Worm (Caenorhabditis elegans): ENCODE measurements around the gene C50B6.7.

Gene C50B6.7

ce11 chrV:13298706-13299105 lies 26.1 kb downstream of the C50B6.7 start:
- TF ChIP-seq nhr-237 (tag; optimal IDR thresholded peaks at IDR 0.05) (no peak), pha-4 (tag; optimal IDR thresholded peaks at IDR 0.05) (no peak), sptf-1 (tag; optimal IDR thresholded peaks at IDR 0.05) (no peak), hlh-1 (tag; optimal IDR thresholded peaks at IDR 0.05) (no peak), ham-2 (GFP tag; optimal IDR thresholded peaks at IDR 0.05) (no peak), tbx-8 (GFP tag; optimal IDR thresholded peaks at IDR 0.05) (no peak), ces-1 (GFP tag; optimal IDR thresholded peaks at IDR 0.05) (no peak), mls-2 (tag; optimal IDR thresholded peaks at IDR 0.05) (no peak), drap-1 (GFP tag; optimal IDR thresholded peaks at IDR 0.05) (no peak), unc-120 (tag; optimal IDR thresholded peaks at IDR 0.05; ENCODE audit: poor library complexity, severe bottlenecking) (no peak), sem-2 (GFP tag; optimal IDR thresholded peaks at IDR 0.05) (no peak), snpc-4 (tag; optimal IDR thresholded peaks at IDR 0.05) (no peak), nhr-2 (tag; optimal IDR thresholded peaks at IDR 0.05) (no peak), mab-5 (tag; optimal IDR thresholded peaks at IDR 0.05) (no peak), elt-3 (tag; optimal IDR thresholded peaks at IDR 0.05) (no peak), cnd-1 (tag; optimal IDR thresholded peaks at IDR 0.05) (no peak), lsy-2 (tag; optimal IDR thresholded peaks at IDR 0.05) (no peak), nhr-28 (tag; optimal IDR thresholded peaks at IDR 0.05) (no peak)

- TF ChIP-seq nhr-2 (tag; optimal IDR thresholded peaks at IDR 0.05) (no peak), tbx-8 (GFP tag; optimal IDR thresholded peaks at IDR 0.05) (no peak), snpc-4 (tag; optimal IDR thresholded peaks at IDR 0.05) (no peak), unc-62 (GFP tag; optimal IDR thresholded peaks at IDR 0.05) (no peak), nhr-76 (tag; optimal IDR thresholded peaks at IDR 0.05) (no peak), ceh-39 (tag; optimal IDR thresholded peaks at IDR 0.05) (no peak), unc-39 (tag; optimal IDR thresholded peaks at IDR 0.05) (no peak), ces-1 (GFP tag; optimal IDR thresholded peaks at IDR 0.05) (no peak), blmp-1 (tag; optimal IDR thresholded peaks at IDR 0.05) (no peak), lin-13 (tag; optimal IDR thresholded peaks at IDR 0.05) (no peak), unc-120 (tag; optimal IDR thresholded peaks at IDR 0.05; ENCODE audit: poor library complexity, severe bottlenecking) (no peak), lin-32 (GFP tag; optimal IDR thresholded peaks at IDR 0.05) (no peak), lsy-2 (tag; optimal IDR thresholded peaks at IDR 0.05) (no peak), bed-3 (GFP tag; optimal IDR thresholded peaks at IDR 0.05) (no peak), hlh-1 (tag; optimal IDR thresholded peaks at IDR 0.05) (no peak), M03D4.4 (tag; optimal IDR thresholded peaks at IDR 0.05) (no peak), mls-2 (tag; optimal IDR thresholded peaks at IDR 0.05) (no peak), sem-2 (GFP tag; optimal IDR thresholded peaks at IDR 0.05) (no peak)
Observed at ce11 chrV:13297220-13297619, 27.6 kb downstream of the C50B6.7 start, which contains the start of gene C26E1.1. TSS of gene C26E1.1 (plus strand) at chrV:13297520.

ce11 chrV:13295859-13296258 lies 28.9 kb downstream of the C50B6.7 start, which contains the start of gene uig-1:
TSS of gene uig-1 (minus strand) at chrV:13295978.
- TF ChIP-seq nhr-237 (tag; optimal IDR thresholded peaks at IDR 0.05), result no peak
- TF ChIP-seq hlh-1 (tag; optimal IDR thresholded peaks at IDR 0.05), result peak; percentile 47
- TF ChIP-seq snpc-4 (tag; optimal IDR thresholded peaks at IDR 0.05), result no peak

ce11 chrV:13294507-13294906 lies 30.3 kb downstream of the C50B6.7 start:
- peak; percentile 96 for TF ChIP-seq ces-1 (GFP tag; optimal IDR thresholded peaks at IDR 0.05)
- no peak for TF ChIP-seq mls-2 (tag; optimal IDR thresholded peaks at IDR 0.05)

ce11 chrV:13288881-13289280 lies 35.9 kb downstream of the C50B6.7 start:
- TF ChIP-seq nhr-12 (tag; optimal IDR thresholded peaks at IDR 0.05) (no peak), hlh-1 (tag; optimal IDR thresholded peaks at IDR 0.05) (peak; percentile 7), unc-120 (tag; optimal IDR thresholded peaks at IDR 0.05; ENCODE audit: poor library complexity, severe bottlenecking) (peak; percentile 21)

- TF ChIP-seq nhr-237 (tag; optimal IDR thresholded peaks at IDR 0.05) (no peak), zip-8 (tag; optimal IDR thresholded peaks at IDR 0.05) (no peak), ces-1 (GFP tag; optimal IDR thresholded peaks at IDR 0.05) (no peak), lin-13 (tag; optimal IDR thresholded peaks at IDR 0.05) (no peak), ceh-43 (GFP tag; optimal IDR thresholded peaks at IDR 0.05) (no peak)
Observed at ce11 chrV:13286525-13286924, 38.3 kb downstream of the C50B6.7 start.

All from whole organism, mixed stage, embryonic.